Worm (Caenorhabditis elegans) whole organism, L2 larva: ENCODE results near the gene F58H1.8.

Experiments used
- C34F6.9 ChIP-seq: fragments of 150-350 bp; optimal IDR thresholded peaks from 2 replicates; lab custom pipeline; 2014; ENCODE audit warnings: missing biosample characterization, missing genetic modification characterization
- F13H6.1 ChIP-seq: sonication (generic microtip); optimal IDR thresholded peaks from 2 replicates; lab custom pipeline; 2016; ENCODE audit warnings: missing genetic modification characterization, missing compliant biosample characterization
- R02D3.7 ChIP-seq: fragments of 150-350 bp; optimal IDR thresholded peaks from 2 replicates; lab custom pipeline; 2014; ENCODE audit warnings: missing biosample characterization, missing genetic modification characterization
- Y55F3AM.14 ChIP-seq: fragments of 200-800 bp; sonication (Bioruptor generic); optimal IDR thresholded peaks from 2 replicates; lab custom pipeline; 2018; ENCODE audit warnings: mild to moderate bottlenecking, missing genetic modification characterization, missing compliant biosample characterization
- ZK546.5 ChIP-seq: sonication (generic microtip); optimal IDR thresholded peaks from 2 replicates; lab custom pipeline; 2017; ENCODE audit warnings: missing biosample characterization, missing genetic modification characterization
- aly-2 ChIP-seq: fragments of 150-350 bp; optimal IDR thresholded peaks from 2 replicates; lab custom pipeline; 2014; ENCODE audit warnings: missing biosample characterization, missing genetic modification characterization
- ama-1 ChIP-seq: fragments of 150-350 bp; optimal IDR thresholded peaks from 2 replicates; lab custom pipeline; 2018; ENCODE audit warnings: inconsistent platforms
- blmp-1 ChIP-seq: sonication (generic microtip); optimal IDR thresholded peaks from 2 replicates; lab custom pipeline; 2017; ENCODE audit warnings: missing genetic modification characterization, mild to moderate bottlenecking, missing compliant biosample characterization, antibody characterized with exemption, moderate library complexity; ENCODE audit not compliant: insufficient read depth
- ceh-82 ChIP-seq: fragments of 150-350 bp; optimal IDR thresholded peaks from 2 replicates; lab custom pipeline; 2014; ENCODE audit warnings: missing biosample characterization, missing genetic modification characterization
- crh-2 ChIP-seq: sonication (generic microtip); optimal IDR thresholded peaks from 2 replicates; lab custom pipeline; 2017; ENCODE audit warnings: missing biosample characterization, missing genetic modification characterization
- dmd-4 ChIP-seq: sonication (generic microtip); optimal IDR thresholded peaks from 2 replicates; lab custom pipeline; 2017; ENCODE audit warnings: missing biosample characterization, missing genetic modification characterization
- fos-1 ChIP-seq: fragments of 150-350 bp; optimal IDR thresholded peaks from 2 replicates; lab custom pipeline; 2014; ENCODE audit warnings: missing biosample characterization, missing genetic modification characterization
- gmeb-1 ChIP-seq: fragments of 150-350 bp; optimal IDR thresholded peaks from 2 replicates; lab custom pipeline; 2014; ENCODE audit warnings: missing biosample characterization, missing genetic modification characterization
- lin-11 ChIP-seq: fragments of 150-350 bp; sonication (generic microtip); optimal IDR thresholded peaks from 2 replicates; lab custom pipeline; 2014; ENCODE audit warnings: missing biosample characterization, missing genetic modification characterization, inconsistent platforms, mixed read lengths
- lin-13 ChIP-seq: fragments of 150-350 bp; optimal IDR thresholded peaks from 2 replicates; lab custom pipeline; 2014; ENCODE audit warnings: missing biosample characterization, missing genetic modification reagents, missing genetic modification characterization
- lsy-2 ChIP-seq, 2 experiments: fragments of 150-350 bp in 1 of 2; sonication (generic microtip) in 1 of 2; optimal IDR thresholded peaks; 2 replicates each; lab custom pipeline; 2014 to 2017; ENCODE audit warnings: missing biosample characterization in 2 of 2, missing genetic modification characterization in 2 of 2
- mab-5 ChIP-seq: fragments of 150-350 bp; optimal IDR thresholded peaks from 2 replicates; lab custom pipeline; 2014; ENCODE audit warnings: missing biosample characterization, missing genetic modification characterization
- mbf-1 ChIP-seq: sonication (generic microtip); optimal IDR thresholded peaks from 2 replicates; lab custom pipeline; 2017; ENCODE audit warnings: missing biosample characterization, missing genetic modification characterization
- mdl-1 ChIP-seq, 2 experiments: fragments of 150-350 bp in 1 of 2; sonication (generic microtip) in 1 of 2; optimal IDR thresholded peaks; 2 replicates each; lab custom pipeline; 2017; ENCODE audit warnings: missing biosample characterization in 2 of 2, missing genetic modification characterization in 2 of 2
- nhr-10 ChIP-seq: sonication (generic microtip); optimal IDR thresholded peaks from 2 replicates; lab custom pipeline; 2017; ENCODE audit warnings: missing biosample characterization, missing genetic modification characterization
- nhr-11 ChIP-seq: fragments of 150-350 bp; optimal IDR thresholded peaks from 2 replicates; lab custom pipeline; 2014; ENCODE audit warnings: missing biosample characterization, missing genetic modification characterization
- nhr-12 ChIP-seq: fragments of 150-350 bp; optimal IDR thresholded peaks from 2 replicates; lab custom pipeline; 2014; ENCODE audit warnings: missing biosample characterization, missing genetic modification characterization
- nhr-129 ChIP-seq: fragments of 150-350 bp; optimal IDR thresholded peaks from 2 replicates; lab custom pipeline; 2014; ENCODE audit warnings: missing biosample characterization, missing genetic modification characterization
- nhr-21 ChIP-seq: fragments of 150-350 bp; optimal IDR thresholded peaks from 2 replicates; lab custom pipeline; 2014; ENCODE audit warnings: missing biosample characterization, missing genetic modification characterization
- nhr-23 ChIP-seq: fragments of 150-350 bp; optimal IDR thresholded peaks from 2 replicates; lab custom pipeline; 2014; ENCODE audit warnings: missing biosample characterization, missing genetic modification reagents, missing genetic modification characterization
- nhr-237 ChIP-seq: fragments of 150-350 bp; optimal IDR thresholded peaks from 2 replicates; lab custom pipeline; 2014; ENCODE audit warnings: missing biosample characterization, missing genetic modification characterization
- nhr-25 ChIP-seq: fragments of 150-350 bp; sonication (generic microtip); optimal IDR thresholded peaks from 3 replicates; lab custom pipeline; 2014; ENCODE audit warnings: missing biosample characterization, missing genetic modification characterization
- nhr-6 ChIP-seq: fragments of 150-350 bp; optimal IDR thresholded peaks from 2 replicates; lab custom pipeline; 2014; ENCODE audit warnings: missing biosample characterization, missing genetic modification characterization
- nhr-77 ChIP-seq: fragments of 150-350 bp; optimal IDR thresholded peaks from 2 replicates; lab custom pipeline; 2014; ENCODE audit warnings: missing biosample characterization, missing genetic modification characterization
- peb-1 ChIP-seq: fragments of 150-350 bp; optimal IDR thresholded peaks from 2 replicates; lab custom pipeline; 2014; ENCODE audit warnings: missing biosample characterization, missing genetic modification characterization
- sem-4 ChIP-seq: fragments of 150-350 bp; optimal IDR thresholded peaks from 2 replicates; lab custom pipeline; 2014; ENCODE audit warnings: missing biosample characterization, missing genetic modification reagents, missing genetic modification characterization
- skn-1 ChIP-seq: sonication (generic microtip); optimal IDR thresholded peaks from 2 replicates; lab custom pipeline; 2017; ENCODE audit warnings: missing biosample characterization, missing genetic modification characterization
- sma-3 ChIP-seq: sonication (generic microtip); optimal IDR thresholded peaks from 2 replicates; lab custom pipeline; 2016; ENCODE audit warnings: missing genetic modification reagents, missing genetic modification characterization, missing compliant biosample characterization
- sma-9 ChIP-seq, 2 experiments: fragments of 150-350 bp in 1 of 2; sonication (generic microtip) in 1 of 2; optimal IDR thresholded peaks; 2 replicates each; lab custom pipeline; 2014 to 2016; ENCODE audit warnings: missing genetic modification characterization in 2 of 2, mild to moderate bottlenecking in 1 of 2, missing biosample characterization in 1 of 2, missing compliant biosample characterization in 1 of 2, missing genetic modification reagents in 1 of 2, moderate library complexity in 1 of 2
- snpc-4 ChIP-seq: fragments of 150-350 bp; optimal IDR thresholded peaks from 2 replicates; lab custom pipeline; 2014; ENCODE audit warnings: missing biosample characterization, missing genetic modification characterization
- unc-39 ChIP-seq: fragments of 150-350 bp; optimal IDR thresholded peaks from 2 replicates; lab custom pipeline; 2014; ENCODE audit warnings: missing biosample characterization, missing genetic modification characterization
- unc-55 ChIP-seq: fragments of 150-350 bp; sonication (generic microtip); optimal IDR thresholded peaks from 3 replicates; lab custom pipeline; 2014; ENCODE audit warnings: missing biosample characterization, missing genetic modification reagents, missing genetic modification characterization
- unc-62 ChIP-seq: fragments of 150-350 bp; optimal IDR thresholded peaks from 2 replicates; lab custom pipeline; 2014; ENCODE audit warnings: missing biosample characterization, missing genetic modification reagents, missing genetic modification characterization
- ztf-1 ChIP-seq: fragments of 200-800 bp; sonication (Bioruptor generic); conservative IDR thresholded peaks from 2 replicates; pipeline ENCODE4 v1.3.6; 2022; ENCODE audit warnings: missing genetic modification characterization, missing compliant biosample characterization
- ztf-4 ChIP-seq: fragments of 150-350 bp; optimal IDR thresholded peaks from 2 replicates; lab custom pipeline; 2014; ENCODE audit warnings: missing biosample characterization, missing genetic modification characterization

Gene F58H1.8

ce11 chrV:11933196-11934028, 1.5 kb upstream of the F58H1.8 start, which contains the start of the genes aman-2 and F58H1.3 (continued):
- TF ChIP-seq ama-1 (no peak), mbf-1 (tag; lab: Kevin White, UChicago) (no peak), F13H6.1 (tag; lab: Kevin White, UChicago) (no peak), sma-3 (peak; percentile 60), aly-2 (no peak), mdl-1 (tag; optimal IDR thresholded peaks at IDR 0.05; lab: Kevin White, UChicago) (no peak), nhr-129 (tag; lab: Kevin White, UChicago) (peak; percentile 37), ceh-82 (no peak), mab-5 (tag; lab: Kevin White, UChicago) (no peak), nhr-10 (tag; lab: Kevin White, UChicago) (no peak)

ce11 chrV:11937710-11938109, 2.8 kb downstream of the F58H1.8 start, which contains the start of gene gpla-1:
TSS of gene gpla-1 (minus strand) at chrV:11937810.
- TF ChIP-seq aly-2 (no peak), F13H6.1 (tag; lab: Kevin White, UChicago) (no peak), C34F6.9 (no peak), ztf-1 (GFP tag; lab: Robert Waterston, UW) (no peak), nhr-11 (tag; lab: Kevin White, UChicago) (no peak), nhr-77 (tag; lab: Kevin White, UChicago) (no peak), sma-9 (GFP tag; optimal IDR thresholded peaks at IDR 0.05; lab: Kevin White, UChicago) (no peak), sma-9 (tag; optimal IDR thresholded peaks at IDR 0.05; lab: Kevin White, UChicago) (no peak), ama-1 (no peak), ztf-4 (tag; lab: Kevin White, UChicago) (no peak), peb-1 (tag; lab: Kevin White, UChicago) (no peak), nhr-237 (tag; lab: Kevin White, UChicago) (no peak), ceh-82 (no peak), lin-13 (no peak), gmeb-1 (tag; lab: Kevin White, UChicago) (no peak), unc-55 (GFP tag; lab: Kevin White, UChicago) (no peak), mab-5 (tag; lab: Kevin White, UChicago) (no peak), fos-1 (tag; lab: Kevin White, UChicago) (no peak)

- TF ChIP-seq nhr-23 (tag; lab: Kevin White, UChicago), result no peak
- TF ChIP-seq dmd-4, result no peak
- TF ChIP-seq R02D3.7, result no peak
- no peak for TF ChIP-seq nhr-77 (tag; lab: Kevin White, UChicago)
- no peak for TF ChIP-seq ZK546.5 (tag; lab: Kevin White, UChicago)
- no peak for TF ChIP-seq nhr-25 (tag; lab: Kevin White, UChicago)
- TF ChIP-seq Y55F3AM.14 (GFP tag; lab: Kevin White, UChicago), result no peak
- no peak for TF ChIP-seq ama-1
- no peak for TF ChIP-seq mdl-1 (tag; optimal IDR thresholded peaks at IDR 0.05; lab: Kevin White, UChicago)
- TF ChIP-seq unc-62 (GFP tag; lab: Kevin White, UChicago), result no peak
- TF ChIP-seq lin-13, result no peak
- no peak for TF ChIP-seq crh-2 (tag; lab: Kevin White, UChicago)
- no peak for TF ChIP-seq F13H6.1 (tag; lab: Kevin White, UChicago)
- no peak for TF ChIP-seq lsy-2 (tag; optimal IDR thresholded peaks at IDR 0.05; lab: Kevin White, UChicago)
- no peak for TF ChIP-seq gmeb-1 (tag; lab: Kevin White, UChicago)
- no peak for TF ChIP-seq ztf-4 (tag; lab: Kevin White, UChicago)
- TF ChIP-seq nhr-12 (tag; lab: Kevin White, UChicago), result no peak
Measured at ce11 chrV:11940329-11940728, 5.4 kb downstream of the F58H1.8 start.

ce11 chrV:11941664-11942063, 6.7 kb downstream of the F58H1.8 start:
- TF ChIP-seq snpc-4 (no peak), nhr-21 (no peak), nhr-237 (tag; lab: Kevin White, UChicago) (no peak), unc-55 (GFP tag; lab: Kevin White, UChicago) (no peak), lin-11 (tag; lab: Kevin White, UChicago) (no peak), nhr-129 (tag; lab: Kevin White, UChicago) (no peak), Y55F3AM.14 (GFP tag; lab: Kevin White, UChicago) (no peak), ztf-1 (GFP tag; lab: Robert Waterston, UW) (no peak), peb-1 (tag; lab: Kevin White, UChicago) (no peak), R02D3.7 (no peak), unc-62 (GFP tag; lab: Kevin White, UChicago) (no peak), nhr-12 (tag; lab: Kevin White, UChicago) (no peak), lsy-2 (tag; optimal IDR thresholded peaks at IDR 0.05; lab: Kevin White, UChicago) (no peak), ZK546.5 (tag; lab: Kevin White, UChicago) (no peak), mdl-1 (tag; optimal IDR thresholded peaks at IDR 0.05; lab: Kevin White, UChicago) (no peak), F13H6.1 (tag; lab: Kevin White, UChicago) (peak; percentile 70), gmeb-1 (tag; lab: Kevin White, UChicago) (peak; percentile 51), nhr-6 (no peak), crh-2 (tag; lab: Kevin White, UChicago) (peak; percentile 61), nhr-23 (tag; lab: Kevin White, UChicago) (no peak), nhr-77 (tag; lab: Kevin White, UChicago) (no peak), mbf-1 (tag; lab: Kevin White, UChicago) (no peak), skn-1 (tag; lab: Kevin White, UChicago) (peak; percentile 51), sem-4 (tag; lab: Kevin White, UChicago) (no peak), aly-2 (no peak), sma-9 (GFP tag; optimal IDR thresholded peaks at IDR 0.05; lab: Kevin White, UChicago) (peak; percentile 57), sma-9 (tag; optimal IDR thresholded peaks at IDR 0.05; lab: Kevin White, UChicago) (no peak), dmd-4 (no peak), nhr-10 (tag; lab: Kevin White, UChicago) (no peak), fos-1 (tag; lab: Kevin White, UChicago) (peak; percentile 80), lin-13 (no peak), blmp-1 (no peak), unc-39 (tag; lab: Kevin White, UChicago) (no peak)
